Fruit fly (Drosophila melanogaster) whole organism, pupa: Measurements from ENCODE around the gene Rh7.

Experiments used
- CG10348 ChIP-seq: fragments of 200-800 bp; sonication (Bioruptor generic); IDR thresholded peaks from 2 replicates; pipeline ENCODE4 v1.3.6; 2022; ENCODE audit warnings: missing biosample characterization, missing genetic modification characterization
- CG12605 ChIP-seq: fragments of 200-800 bp; sonication (Bioruptor generic); IDR thresholded peaks from 2 replicates; pipeline ENCODE4 v1.3.6; 2022; ENCODE audit warnings: missing biosample characterization, missing genetic modification characterization
- CG13204 ChIP-seq: fragments of 200-800 bp; sonication (Bioruptor generic); optimal IDR thresholded peaks from 2 replicates; lab custom pipeline; 2018; ENCODE audit warnings: missing biosample characterization, mild to moderate bottlenecking, missing genetic modification characterization, moderate library complexity
- CG14655 ChIP-seq: fragments of 200-800 bp; sonication (Bioruptor generic); optimal IDR thresholded peaks from 3 replicates; lab custom pipeline; 2017; ENCODE audit warnings: mild to moderate bottlenecking, missing biosample characterization, missing genetic modification reagents, missing genetic modification characterization
- CG15710 ChIP-seq: fragments of 200-800 bp; sonication (Bioruptor generic); optimal IDR thresholded peaks from 2 replicates; lab custom pipeline; 2018; ENCODE audit warnings: missing biosample characterization, mild to moderate bottlenecking, missing genetic modification characterization, moderate library complexity
- CG17806 ChIP-seq: fragments of 200-800 bp; sonication (Bioruptor generic); optimal IDR thresholded peaks from 2 replicates; lab custom pipeline; 2018; ENCODE audit warnings: missing biosample characterization, mild to moderate bottlenecking, missing genetic modification characterization, moderate library complexity
- CG32121 ChIP-seq: fragments of 200-800 bp; sonication (Bioruptor generic); IDR thresholded peaks from 2 replicates; pipeline ENCODE4 v1.3.6; 2022; ENCODE audit warnings: missing biosample characterization, missing genetic modification characterization
- CG34367 ChIP-seq: fragments of 200-800 bp; sonication (Bioruptor generic); optimal IDR thresholded peaks from 2 replicates; lab custom pipeline; 2018; ENCODE audit warnings: missing biosample characterization, mild to moderate bottlenecking, missing genetic modification characterization
- CG4496 ChIP-seq: fragments of 200-800 bp; sonication (Bioruptor generic); IDR thresholded peaks from 3 replicates; pipeline ENCODE4 v1.3.6; 2022; ENCODE audit warnings: missing biosample characterization, missing genetic modification characterization
- CG8159 ChIP-seq: fragments of 200-800 bp; sonication (Bioruptor generic); optimal IDR thresholded peaks from 3 replicates; lab custom pipeline; 2018; ENCODE audit warnings: missing biosample characterization, mild to moderate bottlenecking, missing genetic modification characterization, moderate library complexity
- CG8301 ChIP-seq: fragments of 200-800 bp; sonication (Bioruptor generic); optimal IDR thresholded peaks from 2 replicates; lab custom pipeline; 2018; ENCODE audit warnings: missing biosample characterization, mild to moderate bottlenecking, missing genetic modification characterization
- CG9948 ChIP-seq: fragments of 200-800 bp; sonication (Bioruptor generic); optimal IDR thresholded peaks from 2 replicates; lab custom pipeline; 2018; ENCODE audit warnings: missing biosample characterization, mild to moderate bottlenecking, missing genetic modification characterization, moderate library complexity
- D1 ChIP-seq: fragments of 200-800 bp; sonication (Bioruptor generic); optimal IDR thresholded peaks from 2 replicates; lab custom pipeline; 2018; ENCODE audit warnings: missing biosample characterization, mild to moderate bottlenecking, missing genetic modification characterization, moderate library complexity
- EcR ChIP-seq: fragments of 200-800 bp; sonication (Bioruptor generic); optimal IDR thresholded peaks from 3 replicates; lab custom pipeline; 2019; ENCODE audit warnings: missing biosample characterization, missing genetic modification characterization, mild to moderate bottlenecking, moderate library complexity, missing genetic modification reagents
- Ets98B ChIP-seq: fragments of 200-800 bp; sonication (Bioruptor generic); IDR thresholded peaks from 2 replicates; pipeline ENCODE4 v1.3.6; 2022; ENCODE audit warnings: missing biosample characterization, missing genetic modification characterization
- Pif1A ChIP-seq: fragments of 200-800 bp; sonication (Bioruptor generic); optimal IDR thresholded peaks from 3 replicates; lab custom pipeline; 2016; ENCODE audit warnings: missing biosample characterization, missing genetic modification characterization
- Pif1B ChIP-seq: fragments of 200-800 bp; sonication (Bioruptor generic); optimal IDR thresholded peaks from 3 replicates; lab custom pipeline; 2016; ENCODE audit warnings: missing biosample characterization, missing genetic modification characterization
- Snoo ChIP-seq: fragments of 200-800 bp; sonication (Bioruptor generic); optimal IDR thresholded peaks from 3 replicates; lab custom pipeline; 2017; ENCODE audit warnings: missing biosample characterization, mild to moderate bottlenecking, missing genetic modification characterization, inconsistent platforms
- fd96Ca ChIP-seq: fragments of 200-800 bp; sonication (Bioruptor generic); IDR thresholded peaks from 3 replicates; pipeline ENCODE4 v1.3.6; 2022; ENCODE audit warnings: missing biosample characterization, missing genetic modification characterization
- gl ChIP-seq: fragments of 200-800 bp; sonication (Bioruptor generic); optimal IDR thresholded peaks from 2 replicates; lab custom pipeline; 2018; ENCODE audit warnings: missing biosample characterization, mild to moderate bottlenecking, missing genetic modification characterization
- rn ChIP-seq: fragments of 200-800 bp; sonication (Bioruptor generic); IDR thresholded peaks from 2 replicates; pipeline ENCODE4 v1.3.6; 2022; ENCODE audit warnings: missing biosample characterization, missing genetic modification characterization

Gene Rh7

DNA sequence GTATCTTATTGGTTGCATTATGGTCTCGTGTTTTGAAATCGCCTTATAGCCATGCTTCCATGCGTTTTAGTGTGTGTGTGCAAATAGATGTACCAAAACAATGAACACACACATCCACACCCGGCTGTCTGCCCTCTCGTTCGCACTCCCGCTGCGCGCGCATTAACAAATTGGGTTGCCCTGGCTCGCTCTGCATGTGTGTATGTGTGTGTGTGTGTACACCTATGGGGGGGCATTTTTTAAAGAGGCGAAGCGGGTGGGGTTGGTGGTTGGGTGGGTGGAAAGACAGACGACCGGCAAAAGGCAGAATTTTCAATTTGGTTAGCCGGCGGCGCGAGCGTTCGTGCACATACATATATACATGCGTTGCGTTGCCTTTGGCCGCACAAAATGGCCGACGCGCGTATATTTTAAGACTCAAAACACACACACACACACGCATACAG, 51.1 kb downstream of the Rh7 start:
- peak; percentile 78 for TF ChIP-seq CG13204
- TF ChIP-seq Pif1B (GFP tag; lab: Kevin White, UChicago) = no peak
- TF ChIP-seq CG15710 (tag; lab: Kevin White, UChicago) = peak; percentile 20
- peak; percentile 54; the same call in 1 of the 3 replicates for TF ChIP-seq fd96Ca (GFP tag; lab: Robert Waterston, UW)
- peak; percentile 16 for TF ChIP-seq gl (tag; lab: Kevin White, UChicago)
- no peak for TF ChIP-seq D1
- TF ChIP-seq CG17806 (tag; lab: Kevin White, UChicago) = peak; percentile 3
- no peak for TF ChIP-seq rn (GFP tag; lab: Robert Waterston, UW)
- peak; percentile 57; the same call in 1 of the 2 replicates for TF ChIP-seq Ets98B (GFP tag; lab: Robert Waterston, UW)
- TF ChIP-seq EcR (GFP tag; lab: Kevin White, UChicago) = peak; percentile 50
- no peak for TF ChIP-seq CG8301 (tag; lab: Kevin White, UChicago)
- TF ChIP-seq CG12605 (GFP tag; lab: Robert Waterston, UW) = 0 out of 2 replicates have a peak, but pooled peaks have one; percentile 28
- TF ChIP-seq CG34367 (tag; lab: Kevin White, UChicago) = peak; percentile 4
- peak; percentile 6 for TF ChIP-seq CG8159 (tag; lab: Kevin White, UChicago)
- no peak for TF ChIP-seq CG4496 (GFP tag; lab: Robert Waterston, UW)
- TF ChIP-seq CG32121 (GFP tag; lab: Robert Waterston, UW) = peak; percentile 64
- TF ChIP-seq CG9948 (tag; lab: Kevin White, UChicago) = no peak
- TF ChIP-seq Snoo (tag; lab: Kevin White, UChicago) = no peak

DNA sequence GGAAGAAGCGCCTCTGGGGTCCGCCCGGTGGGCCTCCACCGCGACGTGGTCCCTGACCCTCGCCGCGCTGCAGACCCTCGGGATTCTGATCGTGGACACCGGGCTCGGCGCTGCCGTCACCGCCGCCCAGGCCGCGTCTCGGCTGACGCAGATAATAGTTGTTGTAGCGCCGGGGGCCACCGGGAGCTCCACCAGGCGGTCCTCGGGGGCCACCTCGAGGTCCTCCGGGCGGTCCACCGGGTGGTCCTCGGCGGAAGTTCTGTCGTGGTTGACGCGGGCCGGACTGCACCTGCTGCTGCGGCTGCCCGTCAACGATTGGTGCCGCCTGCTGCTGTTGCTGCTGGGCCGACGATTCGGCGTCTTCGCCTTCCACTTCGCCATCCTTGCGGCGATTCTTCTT, 52.4 kb downstream of the Rh7 start:
- TF ChIP-seq CG10348 (GFP tag; lab: Robert Waterston, UW) = no peak
- no peak for TF ChIP-seq CG8301 (tag; lab: Kevin White, UChicago)
- TF ChIP-seq CG13204 = no peak
- no peak for TF ChIP-seq Ets98B (GFP tag; lab: Robert Waterston, UW)
- TF ChIP-seq CG14655 (GFP tag; lab: Kevin White, UChicago) = no peak
- TF ChIP-seq CG4496 (GFP tag; lab: Robert Waterston, UW) = no peak
- TF ChIP-seq CG32121 (GFP tag; lab: Robert Waterston, UW) = no peak
- TF ChIP-seq Pif1A (GFP tag; lab: Kevin White, UChicago) = no peak
- no peak for TF ChIP-seq CG12605 (GFP tag; lab: Robert Waterston, UW)
- TF ChIP-seq D1 = no peak
- TF ChIP-seq CG34367 (tag; lab: Kevin White, UChicago) = no peak
- TF ChIP-seq CG8159 (tag; lab: Kevin White, UChicago) = no peak
- TF ChIP-seq fd96Ca (GFP tag; lab: Robert Waterston, UW) = no peak
- no peak for TF ChIP-seq CG9948 (tag; lab: Kevin White, UChicago)
- TF ChIP-seq rn (GFP tag; lab: Robert Waterston, UW) = no peak
- no peak for TF ChIP-seq CG17806 (tag; lab: Kevin White, UChicago)
- no peak for TF ChIP-seq Pif1B (GFP tag; lab: Kevin White, UChicago)
- TF ChIP-seq gl (tag; lab: Kevin White, UChicago) = no peak
- no peak for TF ChIP-seq EcR (GFP tag; lab: Kevin White, UChicago)
- no peak for TF ChIP-seq Snoo (tag; lab: Kevin White, UChicago)

DNA sequence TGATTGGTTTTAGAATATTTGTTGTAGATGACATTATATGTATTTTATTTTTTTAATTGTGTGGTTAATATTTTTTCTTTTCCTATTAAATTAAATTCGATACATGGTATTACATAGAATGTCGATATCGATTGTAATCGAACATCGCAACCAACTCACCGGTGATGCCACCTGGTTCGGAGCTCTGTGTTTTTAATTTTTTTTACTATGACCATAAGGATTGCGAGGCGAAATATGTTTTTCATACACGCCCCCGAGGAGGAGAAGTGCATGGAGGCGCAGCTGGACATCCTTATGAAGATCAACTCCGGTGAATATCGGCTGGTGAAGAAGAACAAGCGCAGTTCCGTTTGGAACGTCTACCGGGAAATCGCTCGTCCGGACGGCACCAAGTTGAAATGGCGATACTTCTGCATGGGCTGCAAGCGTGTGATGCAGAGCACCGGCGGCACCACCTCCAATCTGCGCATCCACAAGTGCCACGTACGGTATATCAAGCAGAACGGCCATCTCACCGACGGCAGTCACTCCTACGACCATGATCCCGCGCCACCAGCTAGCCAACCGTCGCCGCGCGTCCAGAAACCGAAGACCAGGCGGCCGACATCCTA, 55.3 kb downstream of the Rh7 start, which contains the start of gene CG11560:
CG11560 (plus strand) TSS at position 145 of the 611 bp plus-strand sequence.
- TF ChIP-seq EcR (GFP tag; lab: Kevin White, UChicago) = no peak
- TF ChIP-seq CG14655 (GFP tag; lab: Kevin White, UChicago) = no peak
- no peak for TF ChIP-seq Pif1A (GFP tag; lab: Kevin White, UChicago)
- no peak for TF ChIP-seq rn (GFP tag; lab: Robert Waterston, UW)
- TF ChIP-seq Ets98B (GFP tag; lab: Robert Waterston, UW) = no peak
- no peak for TF ChIP-seq Snoo (tag; lab: Kevin White, UChicago)
- TF ChIP-seq CG12605 (GFP tag; lab: Robert Waterston, UW) = no peak
- TF ChIP-seq CG15710 (tag; lab: Kevin White, UChicago) = no peak
- no peak for TF ChIP-seq CG32121 (GFP tag; lab: Robert Waterston, UW)
- no peak for TF ChIP-seq fd96Ca (GFP tag; lab: Robert Waterston, UW)
- TF ChIP-seq CG10348 (GFP tag; lab: Robert Waterston, UW) = no peak
- TF ChIP-seq CG4496 (GFP tag; lab: Robert Waterston, UW) = no peak
- TF ChIP-seq D1 = no peak
- no peak for TF ChIP-seq CG8159 (tag; lab: Kevin White, UChicago)

DNA sequence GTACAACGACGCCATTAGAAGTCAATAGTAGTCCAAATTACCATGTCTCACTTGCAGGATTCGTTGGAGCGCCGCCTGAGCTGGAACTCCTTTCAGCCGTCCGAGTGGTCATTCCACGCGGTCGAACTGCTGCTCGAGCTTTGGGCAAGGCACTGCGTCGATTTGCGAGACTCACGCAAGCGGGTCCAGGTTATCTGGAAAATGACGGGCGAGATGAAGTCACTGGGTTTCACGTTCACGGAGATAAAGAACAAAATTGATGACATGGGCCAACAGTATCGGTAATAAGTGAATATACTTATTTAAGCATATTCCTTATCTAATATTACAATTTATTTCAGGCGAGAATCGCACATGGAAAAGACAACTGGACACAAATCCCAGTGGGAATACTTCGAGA, 56.7 kb downstream of the Rh7 start:
- TF ChIP-seq CG13204 = no peak
- TF ChIP-seq CG8159 (tag; lab: Kevin White, UChicago) = no peak
- no peak for TF ChIP-seq Ets98B (GFP tag; lab: Robert Waterston, UW)
- no peak for TF ChIP-seq Pif1A (GFP tag; lab: Kevin White, UChicago)
- TF ChIP-seq rn (GFP tag; lab: Robert Waterston, UW) = no peak
- TF ChIP-seq CG9948 (tag; lab: Kevin White, UChicago) = no peak

- no peak for TF ChIP-seq CG10348 (GFP tag; lab: Robert Waterston, UW)
- no peak for TF ChIP-seq CG32121 (GFP tag; lab: Robert Waterston, UW)
- TF ChIP-seq CG8159 (tag; lab: Kevin White, UChicago) = no peak
- TF ChIP-seq CG12605 (GFP tag; lab: Robert Waterston, UW) = no peak
- TF ChIP-seq gl (tag; lab: Kevin White, UChicago) = no peak
- no peak for TF ChIP-seq CG15710 (tag; lab: Kevin White, UChicago)
- no peak for TF ChIP-seq CG13204
- no peak for TF ChIP-seq Pif1A (GFP tag; lab: Kevin White, UChicago)
- no peak for TF ChIP-seq CG9948 (tag; lab: Kevin White, UChicago)
- no peak for TF ChIP-seq fd96Ca (GFP tag; lab: Robert Waterston, UW)
- no peak for TF ChIP-seq CG17806 (tag; lab: Kevin White, UChicago)
- no peak for TF ChIP-seq EcR (GFP tag; lab: Kevin White, UChicago)
- TF ChIP-seq CG4496 (GFP tag; lab: Robert Waterston, UW) = no peak
- no peak for TF ChIP-seq Snoo (tag; lab: Kevin White, UChicago)
- no peak for TF ChIP-seq CG8301 (tag; lab: Kevin White, UChicago)
- no peak for TF ChIP-seq CG34367 (tag; lab: Kevin White, UChicago)
- no peak for TF ChIP-seq Pif1B (GFP tag; lab: Kevin White, UChicago)
- no peak for TF ChIP-seq rn (GFP tag; lab: Robert Waterston, UW)
- TF ChIP-seq CG14655 (GFP tag; lab: Kevin White, UChicago) = no peak
- TF ChIP-seq Ets98B (GFP tag; lab: Robert Waterston, UW) = no peak
Observed at dm6 chr3L:12118156-12118555, 57.1 kb downstream of the Rh7 start, which contains the start of gene ssp. TSS of gene ssp (plus strand) at chr3L:12118257.
